Fruit fly (Drosophila melanogaster) Kc167 (cell line): ENCODE results near the gene PolA1.

ENCODE experiments used
- Myc ChIP-seq: fragments of >200 bp; optimal IDR thresholded peaks from 2 replicates; lab custom pipeline; 2017; ENCODE audit warnings: missing external identifiers
- Sin3A ChIP-seq: fragments of >200 bp; optimal IDR thresholded peaks from 2 replicates; lab custom pipeline; 2018; ENCODE audit warnings: missing external identifiers
- h ChIP-seq: fragments of >200 bp; optimal IDR thresholded peaks from 3 replicates; lab custom pipeline; 2018; ENCODE audit warnings: missing external identifiers
- insv ChIP-seq: fragments of >200 bp; optimal IDR thresholded peaks from 3 replicates; lab custom pipeline; 2018; ENCODE audit warnings: missing external identifiers
- psq ChIP-seq: fragments of >200 bp; optimal IDR thresholded peaks from 2 replicates; lab custom pipeline; 2017; ENCODE audit warnings: missing external identifiers
- ttk ChIP-seq: sonication (Bioruptor generic); optimal IDR thresholded peaks from 2 replicates; lab custom pipeline; 2017; ENCODE audit warnings: missing external identifiers

PolA1 gene

dm6 chr3R:21682041-21682440 is 10.5 kb upstream of the PolA1 start:
- no peak for TF ChIP-seq Myc (lab: Kevin White, UChicago)
- no peak for TF ChIP-seq Sin3A
- no peak for TF ChIP-seq insv (lab: Kevin White, UChicago)
- no peak for TF ChIP-seq ttk (lab: Kevin White, UChicago)
- no peak for TF ChIP-seq h (lab: Kevin White, UChicago)
- no peak for TF ChIP-seq psq (lab: Kevin White, UChicago)

- no peak for TF ChIP-seq ttk (lab: Kevin White, UChicago)
- no peak for TF ChIP-seq h (lab: Kevin White, UChicago)
- TF ChIP-seq insv (lab: Kevin White, UChicago), result no peak
- TF ChIP-seq Myc (lab: Kevin White, UChicago), result no peak
- TF ChIP-seq psq (lab: Kevin White, UChicago), result no peak
- TF ChIP-seq Sin3A, result no peak
Measured at dm6 chr3R:21679310-21679709, 7.8 kb upstream of the PolA1 start.

- no peak for TF ChIP-seq ttk (lab: Kevin White, UChicago)
- no peak for TF ChIP-seq psq (lab: Kevin White, UChicago)
- no peak for TF ChIP-seq Sin3A
- TF ChIP-seq insv (lab: Kevin White, UChicago), result no peak
- TF ChIP-seq Myc (lab: Kevin White, UChicago), result no peak
- no peak for TF ChIP-seq h (lab: Kevin White, UChicago)
Measured at dm6 chr3R:21665404-21665803, 6.1 kb downstream of the PolA1 start.

dm6 chr3R:21664089-21664488 is 7.5 kb downstream of the PolA1 start, which contains the start of gene Jhbp16:
Jhbp16 (plus strand) TSS chr3R:21664389.
- no peak for TF ChIP-seq insv (lab: Kevin White, UChicago)
- no peak for TF ChIP-seq h (lab: Kevin White, UChicago)
- no peak for TF ChIP-seq psq (lab: Kevin White, UChicago)
- TF ChIP-seq ttk (lab: Kevin White, UChicago), result no peak
- no peak for TF ChIP-seq Sin3A
- no peak for TF ChIP-seq Myc (lab: Kevin White, UChicago)

- TF ChIP-seq h (lab: Kevin White, UChicago), result no peak
- no peak for TF ChIP-seq insv (lab: Kevin White, UChicago)
- TF ChIP-seq Sin3A, result no peak
- TF ChIP-seq ttk (lab: Kevin White, UChicago), result no peak
- no peak for TF ChIP-seq psq (lab: Kevin White, UChicago)
- TF ChIP-seq Myc (lab: Kevin White, UChicago), result no peak
Measured at dm6 chr3R:21662501-21663007, 9.0 kb downstream of the PolA1 start, which contains the start of gene Archease. Archease (minus strand) TSS chr3R:21662972.

dm6 chr3R:21660659-21661126 is 10.9 kb downstream of the PolA1 start, which contains the start of gene E2f1:
E2f1 (minus strand) TSS chr3R:21660871.
- TF ChIP-seq ttk (lab: Kevin White, UChicago), result no peak
- no peak for TF ChIP-seq Myc (lab: Kevin White, UChicago)
- TF ChIP-seq Sin3A, result no peak
- TF ChIP-seq psq (lab: Kevin White, UChicago), result no peak
- TF ChIP-seq insv (lab: Kevin White, UChicago), result no peak
- no peak for TF ChIP-seq h (lab: Kevin White, UChicago)

dm6 chr3R:21660054-21660453 is 11.5 kb downstream of the PolA1 start:
- no peak for TF ChIP-seq Myc (lab: Kevin White, UChicago)

- no peak for TF ChIP-seq Myc (lab: Kevin White, UChicago)
- no peak for TF ChIP-seq h (lab: Kevin White, UChicago)
- TF ChIP-seq Sin3A, result no peak
- no peak for TF ChIP-seq insv (lab: Kevin White, UChicago)
- no peak for TF ChIP-seq ttk (lab: Kevin White, UChicago)
- TF ChIP-seq psq (lab: Kevin White, UChicago), result no peak
Measured at dm6 chr3R:21658752-21659468, 12.6 kb downstream of the PolA1 start.

- no peak for TF ChIP-seq psq (lab: Kevin White, UChicago)
- no peak for TF ChIP-seq insv (lab: Kevin White, UChicago)
- no peak for TF ChIP-seq h (lab: Kevin White, UChicago)
- no peak for TF ChIP-seq Sin3A
- TF ChIP-seq ttk (lab: Kevin White, UChicago), result no peak
- no peak for TF ChIP-seq Myc (lab: Kevin White, UChicago)
Measured at dm6 chr3R:21658281-21658680, 13.3 kb downstream of the PolA1 start.

- TF ChIP-seq psq (lab: Kevin White, UChicago) (no peak), insv (lab: Kevin White, UChicago) (no peak), Sin3A (no peak), h (lab: Kevin White, UChicago) (no peak), Myc (lab: Kevin White, UChicago) (no peak), ttk (lab: Kevin White, UChicago) (no peak)
Measured at dm6 chr3R:21657489-21658018, 14.0 kb downstream of the PolA1 start.

- TF ChIP-seq Sin3A (no peak), Myc (lab: Kevin White, UChicago) (no peak), insv (lab: Kevin White, UChicago) (no peak), psq (lab: Kevin White, UChicago) (no peak), h (lab: Kevin White, UChicago) (no peak), ttk (lab: Kevin White, UChicago) (no peak)
Measured at dm6 chr3R:21656492-21657484, 14.8 kb downstream of the PolA1 start.
